Fruit fly (Drosophila melanogaster): Measurements from ENCODE around the gene CG5793.
A peak's percentile ranks its signal among the peaks of the same experiment; 100 is the strongest.

DNA sequence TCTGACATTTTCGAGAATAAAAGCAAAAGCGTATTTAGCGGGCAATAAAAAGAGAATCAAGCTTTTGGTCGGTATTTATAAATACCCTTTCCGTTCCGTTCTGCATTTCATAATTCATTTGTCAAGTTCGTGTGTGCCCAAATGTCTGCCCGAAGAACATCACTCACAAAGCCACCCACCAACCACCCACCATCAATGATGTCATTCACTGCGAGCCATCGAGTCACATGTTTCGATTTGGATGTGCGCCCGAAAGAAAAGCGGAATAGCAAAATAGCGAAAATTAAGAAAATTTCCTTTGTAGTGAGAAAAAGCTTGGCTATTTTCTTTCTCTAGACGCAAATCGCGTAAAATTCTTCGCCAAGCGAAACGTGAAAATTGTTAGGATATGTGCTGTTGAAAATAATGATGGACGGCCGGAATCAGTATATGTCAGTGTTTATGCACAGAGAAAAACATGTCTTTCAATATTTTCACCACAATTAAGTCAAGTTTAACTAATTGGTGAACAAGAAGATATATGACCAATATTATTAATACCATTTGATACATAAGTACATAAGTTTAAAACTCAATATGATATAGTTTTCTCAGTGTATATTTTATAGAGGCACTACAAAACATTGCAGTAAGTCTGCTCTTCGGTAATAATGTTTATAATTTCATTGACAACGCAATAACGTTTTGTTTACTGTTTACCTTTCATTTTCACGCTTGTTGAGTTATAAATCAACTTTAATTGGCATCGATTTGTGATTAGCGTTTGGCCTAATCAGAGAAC lies 23.9 kb downstream of the CG5793 start:
- peak; percentile 58 for TF ChIP-seq Hr4 (GFP tag; optimal IDR thresholded peaks at IDR 0.05)
- TF ChIP-seq CG34406 (GFP tag; optimal IDR thresholded peaks at IDR 0.05): peak; percentile 9
- peak; percentile 45 for TF ChIP-seq OdsH (GFP tag; optimal IDR thresholded peaks at IDR 0.05)
- TF ChIP-seq Ets96B (tag; optimal IDR thresholded peaks at IDR 0.05): no peak
- no peak for TF ChIP-seq fd59A (GFP tag; optimal IDR thresholded peaks at IDR 0.05)
- no peak for TF ChIP-seq CG1621 (tag; optimal IDR thresholded peaks at IDR 0.05)
- TF ChIP-seq Lpt (GFP tag; optimal IDR thresholded peaks at IDR 0.05): peak; percentile 5

Measured in whole organism, prepupa.